Fruit fly (Drosophila melanogaster) whole organism, embryonic: Measurements from ENCODE around the gene Arl6IP1.

Experiments used
- C15 ChIP-seq: fragments of 200-800 bp; sonication (Bioruptor generic); IDR thresholded peaks from 3 replicates; pipeline ENCODE4 v1.3.6; 2022; ENCODE audit warnings: missing biosample characterization, missing genetic modification characterization
- CG10431 ChIP-seq: fragments of 200-800 bp; sonication (Bioruptor generic); optimal IDR thresholded peaks from 3 replicates; lab custom pipeline; 2018; ENCODE audit warnings: missing biosample characterization, mild to moderate bottlenecking, missing genetic modification characterization
- CG12236 ChIP-seq: fragments of 200-800 bp; sonication (Bioruptor generic); optimal IDR thresholded peaks from 2 replicates; lab custom pipeline; 2016; ENCODE audit warnings: missing biosample characterization, missing genetic modification characterization
- CG12659 ChIP-seq: fragments of 200-800 bp; sonication (Bioruptor generic); optimal IDR thresholded peaks from 3 replicates; lab custom pipeline; 2017; ENCODE audit warnings: mild to moderate bottlenecking, missing biosample characterization, missing genetic modification reagents, missing genetic modification characterization
- CG14860 ChIP-seq: fragments of 200-800 bp; sonication (Bioruptor generic); IDR thresholded peaks from 3 replicates; pipeline ENCODE4 v1.3.6; 2022; ENCODE audit warnings: missing biosample characterization, missing genetic modification characterization; ENCODE audit not compliant: partially characterized antibody
- CG15011 ChIP-seq: fragments of 200-800 bp; sonication (Bioruptor generic); optimal IDR thresholded peaks from 3 replicates; lab custom pipeline; 2018; ENCODE audit warnings: missing biosample characterization, mild to moderate bottlenecking, missing genetic modification characterization
- CG1603 ChIP-seq: fragments of 200-800 bp; sonication (Bioruptor generic); optimal IDR thresholded peaks from 2 replicates; lab custom pipeline; 2019; ENCODE audit warnings: missing biosample characterization, mild to moderate bottlenecking, missing genetic modification characterization, moderate library complexity
- CG17328 ChIP-seq: fragments of 200-800 bp; sonication (Bioruptor generic); IDR thresholded peaks from 2 replicates; pipeline ENCODE4 v1.3.6; 2022; ENCODE audit warnings: missing biosample characterization, missing genetic modification characterization
- CG18262 ChIP-seq: fragments of 200-800 bp; optimal IDR thresholded peaks from 3 replicates; lab custom pipeline; 2019; ENCODE audit warnings: missing biosample characterization, mild to moderate bottlenecking, missing genetic modification characterization, moderate library complexity
- CG18619 ChIP-seq: fragments of 200-800 bp; sonication (Bioruptor generic); optimal IDR thresholded peaks from 3 replicates; lab custom pipeline; 2017; ENCODE audit warnings: missing biosample characterization, mild to moderate bottlenecking, missing genetic modification characterization
- CG2120 ChIP-seq: fragments of 200-800 bp; sonication (Bioruptor generic); optimal IDR thresholded peaks from 3 replicates; lab custom pipeline; 2016; ENCODE audit warnings: missing biosample characterization, missing genetic modification characterization
- CG2712 ChIP-seq: fragments of 200-800 bp; optimal IDR thresholded peaks from 3 replicates; lab custom pipeline; 2019; ENCODE audit warnings: missing biosample characterization, mild to moderate bottlenecking, missing genetic modification characterization, moderate library complexity
- CG34224 ChIP-seq: fragments of 200-800 bp; sonication (Bioruptor generic); IDR thresholded peaks from 3 replicates; pipeline ENCODE4 v1.3.6; 2022; ENCODE audit warnings: missing biosample characterization, missing genetic modification characterization; ENCODE audit not compliant: partially characterized antibody
- CG42726 ChIP-seq: fragments of 200-800 bp; sonication (Bioruptor generic); IDR thresholded peaks from 2 replicates; pipeline ENCODE4 v1.3.6; 2022; ENCODE audit warnings: missing biosample characterization, missing genetic modification characterization; ENCODE audit not compliant: partially characterized antibody
- CG4730 ChIP-seq: fragments of 200-800 bp; sonication (Bioruptor generic); IDR thresholded peaks from 2 replicates; pipeline ENCODE4 v1.3.6; 2022; ENCODE audit warnings: missing biosample characterization, missing genetic modification characterization
- CG8388 ChIP-seq: fragments of 200-800 bp; sonication (Bioruptor generic); optimal IDR thresholded peaks from 2 replicates; lab custom pipeline; 2019; ENCODE audit warnings: missing biosample characterization, mild to moderate bottlenecking, missing genetic modification characterization, moderate library complexity
- CTCF ChIP-seq: fragments of 200-800 bp; sonication (Bioruptor generic); optimal IDR thresholded peaks from 2 replicates; lab custom pipeline; 2017; ENCODE audit warnings: missing biosample characterization, mild to moderate bottlenecking, missing genetic modification characterization, moderate library complexity
- CrebB ChIP-seq: fragments of 200-800 bp; sonication (Bioruptor generic); optimal IDR thresholded peaks from 3 replicates; lab custom pipeline; 2018; ENCODE audit warnings: missing biosample characterization, mild to moderate bottlenecking, missing genetic modification characterization
- D19A ChIP-seq: fragments of 200-800 bp; optimal IDR thresholded peaks from 3 replicates; lab custom pipeline; 2019; ENCODE audit warnings: missing biosample characterization, mild to moderate bottlenecking, missing genetic modification characterization, moderate library complexity
- Dad ChIP-seq: fragments of 200-800 bp; sonication (Bioruptor generic); optimal IDR thresholded peaks from 3 replicates; lab custom pipeline; 2016; ENCODE audit warnings: missing biosample characterization, missing genetic modification characterization
- Dbx ChIP-seq: fragments of 200-800 bp; sonication (Bioruptor generic); IDR thresholded peaks from 3 replicates; pipeline ENCODE4 v1.3.6; 2022; ENCODE audit warnings: missing biosample characterization, missing genetic modification characterization
- Dip3 ChIP-seq: fragments of 200-800 bp; sonication (Bioruptor generic); optimal IDR thresholded peaks from 3 replicates; lab custom pipeline; 2016; ENCODE audit warnings: missing biosample characterization, missing genetic modification characterization
- Doc2 ChIP-seq: fragments of 200-800 bp; sonication (Bioruptor generic); IDR thresholded peaks from 2 replicates; pipeline ENCODE4 v1.3.6; 2022; ENCODE audit warnings: missing biosample characterization, missing genetic modification characterization
- Dref ChIP-seq: fragments of 200-800 bp; sonication (Bioruptor generic); IDR thresholded peaks from 2 replicates; pipeline ENCODE4 v1.3.6; 2022; ENCODE audit warnings: missing biosample characterization, missing genetic modification characterization
- H15 ChIP-seq: fragments of 200-800 bp; sonication (Bioruptor generic); IDR thresholded peaks from 3 replicates; pipeline ENCODE4 v1.3.6; 2022; ENCODE audit warnings: missing biosample characterization, missing genetic modification characterization
- HLH3B ChIP-seq: fragments of 200-800 bp; sonication (Bioruptor generic); IDR thresholded peaks from 2 replicates; pipeline ENCODE4 v1.3.6; 2022; ENCODE audit warnings: missing biosample characterization, missing genetic modification characterization
- Hey ChIP-seq: fragments of 200-800 bp; sonication (Bioruptor generic); optimal IDR thresholded peaks from 3 replicates; lab custom pipeline; 2018; ENCODE audit warnings: missing biosample characterization, mild to moderate bottlenecking, missing genetic modification characterization
- HmgZ ChIP-seq: fragments of 200-800 bp; sonication (Bioruptor generic); optimal IDR thresholded peaks from 2 replicates; lab custom pipeline; 2018; ENCODE audit warnings: missing biosample characterization, mild to moderate bottlenecking, missing genetic modification characterization
- Myb ChIP-seq: fragments of 200-800 bp; sonication (Bioruptor generic); optimal IDR thresholded peaks from 2 replicates; lab custom pipeline; 2016; ENCODE audit warnings: missing biosample characterization, missing genetic modification characterization
- Nf-YB ChIP-seq: fragments of 200-800 bp; sonication (Bioruptor generic); optimal IDR thresholded peaks from 3 replicates; lab custom pipeline; 2019; ENCODE audit warnings: missing biosample characterization, mild to moderate bottlenecking, missing genetic modification characterization, moderate library complexity
- Opbp ChIP-seq: fragments of 200-800 bp; sonication (Bioruptor generic); IDR thresholded peaks from 3 replicates; pipeline ENCODE4 v1.3.6; 2022; ENCODE audit warnings: missing biosample characterization, missing genetic modification characterization; ENCODE audit not compliant: partially characterized antibody
- Vsx1 ChIP-seq: fragments of 200-800 bp; sonication (Bioruptor generic); optimal IDR thresholded peaks from 2 replicates; lab custom pipeline; 2017; ENCODE audit warnings: missing biosample characterization, mild to moderate bottlenecking, missing genetic modification characterization, missing genetic modification reagents
- YL-1 ChIP-seq: fragments of 200-800 bp; sonication (Bioruptor generic); optimal IDR thresholded peaks from 3 replicates; lab custom pipeline; 2017; ENCODE audit warnings: missing biosample characterization, mild to moderate bottlenecking, missing genetic modification characterization
- al ChIP-seq: fragments of 200-800 bp; sonication (Bioruptor generic); IDR thresholded peaks from 2 replicates; pipeline ENCODE4 v1.3.6; 2022; ENCODE audit warnings: missing biosample characterization, missing genetic modification characterization
- amos ChIP-seq: fragments of 200-800 bp; sonication (Bioruptor generic); IDR thresholded peaks from 2 replicates; pipeline ENCODE4 v1.3.6; 2022; ENCODE audit warnings: missing biosample characterization, missing genetic modification characterization; ENCODE audit not compliant: partially characterized antibody
- corto ChIP-seq: fragments of 200-800 bp; sonication (Bioruptor generic); optimal IDR thresholded peaks from 2 replicates; lab custom pipeline; 2016; ENCODE audit warnings: missing biosample characterization, mild to moderate bottlenecking, missing genetic modification characterization, moderate library complexity
- danr ChIP-seq: fragments of 200-800 bp; sonication (Bioruptor generic); IDR thresholded peaks from 2 replicates; pipeline ENCODE4 v1.3.6; 2022; ENCODE audit warnings: missing biosample characterization, missing genetic modification characterization
- dati ChIP-seq: fragments of 200-800 bp; sonication (Bioruptor generic); IDR thresholded peaks from 2 replicates; pipeline ENCODE4 v1.3.6; 2022; ENCODE audit warnings: missing biosample characterization, missing genetic modification characterization
- esg ChIP-seq: fragments of 200-800 bp; sonication (Bioruptor generic); conservative IDR thresholded peaks from 2 replicates; pipeline ENCODE4 v1.3.6; 2022; ENCODE audit warnings: missing biosample characterization, missing genetic modification characterization
- ftz-f1 ChIP-seq: fragments of 200-800 bp; sonication (Bioruptor generic); optimal IDR thresholded peaks from 2 replicates; lab custom pipeline; 2016; ENCODE audit warnings: missing biosample characterization, missing genetic modification characterization
- gsb-n ChIP-seq: fragments of 200-800 bp; sonication (Bioruptor generic); optimal IDR thresholded peaks from 3 replicates; lab custom pipeline; 2018; ENCODE audit warnings: missing biosample characterization, mild to moderate bottlenecking, missing genetic modification characterization
- kah ChIP-seq: fragments of 200-800 bp; sonication (Bioruptor generic); optimal IDR thresholded peaks from 2 replicates; lab custom pipeline; 2018; ENCODE audit warnings: missing biosample characterization, mild to moderate bottlenecking, missing genetic modification characterization
- lmd ChIP-seq: fragments of 200-800 bp; sonication (Bioruptor generic); IDR thresholded peaks from 2 replicates; pipeline ENCODE4 v1.3.6; 2022; ENCODE audit warnings: missing biosample characterization, missing genetic modification characterization
- pho ChIP-seq: fragments of 200-800 bp; sonication (Bioruptor generic); optimal IDR thresholded peaks from 2 replicates; lab custom pipeline; 2016; ENCODE audit warnings: missing biosample characterization, missing genetic modification characterization
- ranshi ChIP-seq: fragments of 200-800 bp; sonication (Bioruptor generic); IDR thresholded peaks from 2 replicates; pipeline ENCODE4 v1.3.6; 2022; ENCODE audit warnings: missing biosample characterization, missing genetic modification characterization
- rib ChIP-seq: fragments of 200-800 bp; sonication (Bioruptor generic); IDR thresholded peaks from 2 replicates; pipeline ENCODE4 v1.3.6; 2022; ENCODE audit warnings: missing biosample characterization, missing genetic modification characterization
- row ChIP-seq: fragments of 200-800 bp; sonication (Bioruptor generic); IDR thresholded peaks from 3 replicates; pipeline ENCODE4 v1.3.6; 2022; ENCODE audit warnings: missing biosample characterization, missing genetic modification characterization
- sc ChIP-seq, 3 experiments: fragments of >200 bp in 2 of 3; fragments of 200-800 bp in 1 of 3; sonication (Bioruptor generic) in 1 of 3; optimal IDR thresholded peaks; 2 replicates in 2 of 3; 3 replicates in 1 of 3; lab custom pipeline; 2017; ENCODE audit warnings: mild to moderate bottlenecking in 1 of 3, missing biosample characterization in 1 of 3, missing genetic modification characterization in 1 of 3, missing genetic modification reagents in 1 of 3
- slbo ChIP-seq: fragments of 200-800 bp; sonication (Bioruptor generic); IDR thresholded peaks from 2 replicates; pipeline ENCODE4 v1.3.6; 2022; ENCODE audit warnings: missing biosample characterization, missing genetic modification characterization
- ssp ChIP-seq: fragments of 200-800 bp; sonication (Bioruptor generic); IDR thresholded peaks from 2 replicates; pipeline ENCODE4 v1.3.6; 2022; ENCODE audit warnings: missing biosample characterization, missing genetic modification characterization
- ttk ChIP-seq: fragments of 200-800 bp; sonication (Bioruptor generic); IDR thresholded peaks from 2 replicates; pipeline ENCODE4 v2.1.2; 2022; ENCODE audit warnings: missing biosample characterization, missing genetic modification characterization
- vvl ChIP-seq: fragments of 200-800 bp; sonication (Bioruptor generic); IDR thresholded peaks from 2 replicates; pipeline ENCODE4 v1.3.6; 2022; ENCODE audit warnings: missing biosample characterization, missing genetic modification characterization

The Arl6IP1 gene

dm6 chr3R:16614241-16614640, 29.2 kb upstream of the Arl6IP1 start, which contains the start of gene CG10340 (continued):
- TF ChIP-seq ssp (GFP tag; lab: Robert Waterston, UW) (no peak), CG12236 (GFP tag; lab: Kevin White, UChicago) (no peak), lmd (GFP tag; lab: Robert Waterston, UW) (no peak), CG14860 (GFP tag; lab: Robert Waterston, UW) (peak; percentile 72), vvl (GFP tag; lab: Robert Waterston, UW) (peak; percentile 64), slbo (peak; percentile 45; the same call in 1 of the 2 replicates), pho (GFP tag; lab: Kevin White, UChicago) (no peak), Nf-YB (GFP tag; lab: Kevin White, UChicago) (no peak), C15 (GFP tag; lab: Robert Waterston, UW) (no peak), Vsx1 (GFP tag; lab: Kevin White, UChicago) (no peak), sc (optimal IDR thresholded peaks at IDR 0.05; lab: Kevin White, UChicago) (no peak), sc (GFP tag; optimal IDR thresholded peaks at IDR 0.05; lab: Kevin White, UChicago) (no peak), CrebB (tag; lab: Kevin White, UChicago) (no peak), H15 (no peak), YL-1 (GFP tag; lab: Kevin White, UChicago) (peak; percentile 63), Opbp (GFP tag; lab: Robert Waterston, UW) (peak; percentile 87), Dbx (GFP tag; lab: Robert Waterston, UW) (peak; percentile 43; the same call in 1 of the 3 replicates), Hey (tag; lab: Kevin White, UChicago) (no peak), D19A (no peak), kah (GFP tag; lab: Kevin White, UChicago) (no peak), HmgZ (tag; lab: Kevin White, UChicago) (peak; percentile 6), esg (GFP tag; lab: Robert Waterston, UW) (no peak), row (GFP tag; lab: Robert Waterston, UW) (peak; percentile 64), CG18262 (tag; lab: Kevin White, UChicago) (no peak), CG10431 (GFP tag; lab: Kevin White, UChicago) (no peak), Myb (GFP tag; lab: Kevin White, UChicago) (no peak), ttk (GFP tag; lab: Robert Waterston, UW) (no peak), CG8388 (GFP tag; lab: Kevin White, UChicago) (no peak), ranshi (GFP tag; lab: Robert Waterston, UW) (no peak), CTCF (GFP tag; lab: Kevin White, UChicago) (peak; percentile 60), Dip3 (no peak), HLH3B (GFP tag; lab: Robert Waterston, UW) (no peak), al (GFP tag; lab: Robert Waterston, UW) (0 out of 2 replicates have a peak, but pooled peaks have one; percentile 7), corto (GFP tag; lab: Kevin White, UChicago) (no peak), CG34224 (GFP tag; lab: Robert Waterston, UW) (peak; percentile 84), CG2712 (tag; lab: Kevin White, UChicago) (no peak), danr (no peak), CG42726 (GFP tag; lab: Robert Waterston, UW) (peak; percentile 75), amos (peak; percentile 83), ftz-f1 (GFP tag; lab: Kevin White, UChicago) (no peak), CG12659 (GFP tag; lab: Kevin White, UChicago) (peak; percentile 45), Dref (GFP tag; lab: Robert Waterston, UW) (peak; percentile 89), Dad (GFP tag; lab: Kevin White, UChicago) (no peak), CG15011 (GFP tag; lab: Kevin White, UChicago) (no peak), dati (GFP tag; lab: Robert Waterston, UW) (no peak), CG1603 (no peak), rib (GFP tag; lab: Robert Waterston, UW) (no peak), Doc2 (no peak), CG4730 (GFP tag; lab: Robert Waterston, UW) (no peak), CG17328 (GFP tag; lab: Robert Waterston, UW) (no peak), gsb-n (tag; lab: Kevin White, UChicago) (no peak), CG2120 (no peak), CG18619 (GFP tag; lab: Kevin White, UChicago) (no peak)
